Fruit fly (Drosophila melanogaster): ENCODE data around the gene Vps45.

Vps45 gene

dm6 chr3R:9612217-9612616 is 48.5 kb downstream of the Vps45 start (continued):
- TF ChIP-seq CG9932 (GFP tag; IDR thresholded peaks at IDR 0.05) = peak; percentile 42; the same call in 1 of the 2 replicates
- no peak for TF ChIP-seq NC2α (GFP tag; optimal IDR thresholded peaks at IDR 0.05)
- TF ChIP-seq ato (GFP tag; IDR thresholded peaks at IDR 0.05; ENCODE audit: partially characterized antibody) = peak; percentile 49; the same call in 1 of the 2 replicates
- TF ChIP-seq Meics (GFP tag; optimal IDR thresholded peaks at IDR 0.05) = no peak

DNA sequence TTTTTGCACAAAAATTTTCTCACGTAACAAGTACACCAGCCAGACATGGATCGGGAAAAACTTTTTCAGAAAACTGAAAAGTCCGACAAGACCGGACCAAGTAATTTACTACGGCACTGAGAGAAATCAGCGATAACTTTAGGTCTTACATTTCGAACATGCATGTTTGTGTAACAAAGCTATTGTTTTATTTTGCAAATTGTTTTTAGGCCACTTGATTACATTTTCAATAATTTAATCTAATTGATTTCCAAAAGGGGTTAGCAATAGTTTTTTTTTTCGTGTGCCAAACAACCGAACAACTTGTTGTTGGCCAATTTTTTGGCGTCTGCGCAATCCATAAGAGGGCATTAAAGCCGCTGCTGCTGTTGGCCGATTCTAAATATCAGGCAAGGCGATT is 49.4 kb downstream of the Vps45 start:
- peak; percentile 10 for TF ChIP-seq CG12659 (GFP tag; optimal IDR thresholded peaks at IDR 0.05)
- peak; percentile 67 for TF ChIP-seq unpg (GFP tag; optimal IDR thresholded peaks at IDR 0.05)
- TF ChIP-seq gsb-n (tag; optimal IDR thresholded peaks at IDR 0.05) = no peak
- no peak for TF ChIP-seq prd (optimal IDR thresholded peaks at IDR 0.05)
- peak; percentile 79 for TF ChIP-seq prd (GFP tag; IDR thresholded peaks at IDR 0.05)
- peak; percentile 79 for TF ChIP-seq lbe (GFP tag; optimal IDR thresholded peaks at IDR 0.05)
- no peak for TF ChIP-seq CG3065 (GFP tag; optimal IDR thresholded peaks at IDR 0.05)
- peak; percentile 32 for TF ChIP-seq D19B (GFP tag; optimal IDR thresholded peaks at IDR 0.05)
- peak; percentile 66 for TF ChIP-seq tgo (GFP tag; IDR thresholded peaks at IDR 0.05)
- TF ChIP-seq CG6854 (GFP tag; optimal IDR thresholded peaks at IDR 0.05) = peak; percentile 43
- no peak for TF ChIP-seq CG3838 (GFP tag; optimal IDR thresholded peaks at IDR 0.05)
- TF ChIP-seq CG13775 (GFP tag; optimal IDR thresholded peaks at IDR 0.05) = peak; percentile 22
- TF ChIP-seq B-H1 (GFP tag; IDR thresholded peaks at IDR 0.05) = peak; percentile 52; the same call in 2 of the 3 replicates
- TF ChIP-seq sr (GFP tag; IDR thresholded peaks at IDR 0.05) = no peak; the same call in 2 of the 3 replicates
- TF ChIP-seq Antp (GFP tag; optimal IDR thresholded peaks at IDR 0.05) = peak; percentile 58
- peak; percentile 27 for TF ChIP-seq CG7786 (GFP tag; optimal IDR thresholded peaks at IDR 0.05)
- TF ChIP-seq nau (GFP tag; optimal IDR thresholded peaks at IDR 0.05) = peak; percentile 18
- TF ChIP-seq Pdp1 (GFP tag; optimal IDR thresholded peaks at IDR 0.05) = peak; percentile 52 to 54
- no peak for TF ChIP-seq mirr (GFP tag; optimal IDR thresholded peaks at IDR 0.05)
- no peak for TF ChIP-seq dan (GFP tag; IDR thresholded peaks at IDR 0.05)
- peak; percentile 28 for TF ChIP-seq CG1602 (GFP tag; optimal IDR thresholded peaks at IDR 0.05)
- TF ChIP-seq CG6813 (GFP tag; optimal IDR thresholded peaks at IDR 0.05) = peak; percentile 61
- TF ChIP-seq sisA (GFP tag; IDR thresholded peaks at IDR 0.05) = no peak; the same call in 1 of the 2 replicates
- no peak for TF ChIP-seq CG15479 (GFP tag; optimal IDR thresholded peaks at IDR 0.05)
- no peak for TF ChIP-seq CG11696 (GFP tag; IDR thresholded peaks at IDR 0.05)
- TF ChIP-seq CG15601 (tag; optimal IDR thresholded peaks at IDR 0.05) = no peak
- TF ChIP-seq CG16813 (GFP tag; IDR thresholded peaks at IDR 0.05; ENCODE audit: partially characterized antibody) = no peak
- peak; percentile 13 for TF ChIP-seq Deaf1 (tag; optimal IDR thresholded peaks at IDR 0.05)
- TF ChIP-seq CTCF (GFP tag; optimal IDR thresholded peaks at IDR 0.05) = no peak
- no peak for TF ChIP-seq hth (optimal IDR thresholded peaks at IDR 0.05)
- TF ChIP-seq fd102C (GFP tag; optimal IDR thresholded peaks at IDR 0.05) = no peak
- peak; percentile 59 for TF ChIP-seq ttk (GFP tag; IDR thresholded peaks at IDR 0.05)
- TF ChIP-seq zen2 (GFP tag; IDR thresholded peaks at IDR 0.05; ENCODE audit: partially characterized antibody) = no peak
- no peak for TF ChIP-seq CG7745 (tag; optimal IDR thresholded peaks at IDR 0.05)
- TF ChIP-seq btn (GFP tag; optimal IDR thresholded peaks at IDR 0.05) = no peak
- TF ChIP-seq CG32767 (GFP tag; IDR thresholded peaks at IDR 0.05) = peak; percentile 53; the same call in 1 of the 2 replicates
- peak; percentile 59 for TF ChIP-seq CG18476 (GFP tag; optimal IDR thresholded peaks at IDR 0.05)
- no peak for TF ChIP-seq CG34376 (GFP tag; optimal IDR thresholded peaks at IDR 0.05)
- TF ChIP-seq az2 (GFP tag; optimal IDR thresholded peaks at IDR 0.05) = peak; percentile 47
- peak; percentile 68; the same call in 1 of the 2 replicates for TF ChIP-seq ranshi (GFP tag; IDR thresholded peaks at IDR 0.05)
- no peak for TF ChIP-seq ato (GFP tag; IDR thresholded peaks at IDR 0.05; ENCODE audit: partially characterized antibody)
- peak; percentile 49 for TF ChIP-seq ind (GFP tag; optimal IDR thresholded peaks at IDR 0.05)
- TF ChIP-seq CG1024 (GFP tag; IDR thresholded peaks at IDR 0.05) = peak; percentile 65
- peak; percentile 14 for TF ChIP-seq Atf-2 (GFP tag; optimal IDR thresholded peaks at IDR 0.05)
- TF ChIP-seq CG16863 (GFP tag; optimal IDR thresholded peaks at IDR 0.05) = peak; percentile 36
- TF ChIP-seq disco-r (GFP tag; optimal IDR thresholded peaks at IDR 0.05) = peak; percentile 8
- TF ChIP-seq Vsx1 (GFP tag; optimal IDR thresholded peaks at IDR 0.05) = peak; percentile 26

Measured in whole organism, embryonic.